Worm (Caenorhabditis elegans) whole organism, L4/young adult: ENCODE data around the gene F28C10.3.

Source experiments
- W03F9.2 ChIP-seq: fragments of 150-350 bp; optimal IDR thresholded peaks from 2 replicates; lab custom pipeline; 2014; ENCODE audit warnings: missing biosample characterization, missing genetic modification characterization
- dao-5 ChIP-seq: sonication (generic microtip); optimal IDR thresholded peaks from 2 replicates; lab custom pipeline; 2016; ENCODE audit warnings: missing genotype, missing genetic modification characterization, moderate library complexity, missing compliant biosample characterization
- him-1 ChIP-seq: sonication (generic microtip); optimal IDR thresholded peaks from 2 replicates; lab custom pipeline; 2016; ENCODE audit warnings: missing genotype, missing genetic modification reagents, missing genetic modification characterization, missing compliant biosample characterization

DNA sequence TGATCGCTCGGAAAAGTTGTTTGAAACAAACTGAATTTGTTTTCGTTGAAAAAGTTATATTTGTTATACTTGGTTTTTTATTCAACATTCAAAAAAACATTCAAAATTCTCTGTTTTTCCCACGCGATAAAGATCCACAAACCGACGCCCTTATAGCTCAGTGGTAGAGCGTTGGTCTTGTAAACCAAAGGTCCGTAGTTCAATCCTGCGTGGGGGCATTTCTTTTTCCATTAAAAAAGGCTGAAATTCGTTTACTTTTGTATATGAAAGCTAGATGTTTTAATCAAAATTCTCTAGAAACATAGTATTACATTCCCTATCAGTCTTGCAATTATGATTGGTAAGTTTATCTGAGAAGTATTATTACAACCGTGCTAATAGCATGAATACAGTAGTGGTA, 48.0 kb downstream of the F28C10.3 start:
- no peak for TF ChIP-seq him-1 (tag; lab: Kevin White, UChicago)
- TF ChIP-seq W03F9.2: no peak
- TF ChIP-seq dao-5 (tag; lab: Kevin White, UChicago): no peak
